Fruit fly (Drosophila melanogaster) whole organism, embryonic: ENCODE measurements around the gene Jon66Cii.

Experiments used
- Adf1 ChIP-seq: fragments of 200-800 bp; sonication (Bioruptor generic); IDR thresholded peaks from 2 replicates; pipeline ENCODE4 v1.3.6; 2022; ENCODE audit warnings: missing biosample characterization, missing genetic modification characterization
- Bgb ChIP-seq: fragments of 200-800 bp; sonication (Bioruptor generic); IDR thresholded peaks from 2 replicates; pipeline ENCODE4 v1.3.6; 2022; ENCODE audit warnings: missing biosample characterization, missing genetic modification characterization; ENCODE audit not compliant: partially characterized antibody
- CG10565 ChIP-seq: fragments of 200-800 bp; sonication (Bioruptor generic); optimal IDR thresholded peaks from 3 replicates; lab custom pipeline; 2016; ENCODE audit warnings: missing biosample characterization, mild to moderate bottlenecking, missing genetic modification characterization
- CG11456 ChIP-seq: fragments of 200-800 bp; sonication (Bioruptor generic); IDR thresholded peaks from 3 replicates; pipeline ENCODE4 v1.3.6; 2022; ENCODE audit warnings: missing biosample characterization, missing genetic modification characterization
- CG11504 ChIP-seq: fragments of 200-800 bp; sonication (Bioruptor generic); optimal IDR thresholded peaks from 3 replicates; lab custom pipeline; 2019; ENCODE audit warnings: missing biosample characterization, mild to moderate bottlenecking, missing genetic modification characterization, moderate library complexity
- CG12391 ChIP-seq: fragments of 200-800 bp; sonication (Bioruptor generic); optimal IDR thresholded peaks from 3 replicates; lab custom pipeline; 2018; ENCODE audit warnings: missing biosample characterization, mild to moderate bottlenecking, missing genetic modification characterization, moderate library complexity
- CG16815 ChIP-seq: fragments of 200-800 bp; sonication (Bioruptor generic); optimal IDR thresholded peaks from 3 replicates; lab custom pipeline; 2017; ENCODE audit warnings: missing biosample characterization, mild to moderate bottlenecking, missing genetic modification characterization
- CG17912 ChIP-seq: fragments of 200-800 bp; sonication (Bioruptor generic); optimal IDR thresholded peaks from 2 replicates; lab custom pipeline; 2018; ENCODE audit warnings: missing biosample characterization, mild to moderate bottlenecking, missing genetic modification characterization
- CG1792 ChIP-seq: fragments of 200-800 bp; sonication (Bioruptor generic); optimal IDR thresholded peaks from 2 replicates; lab custom pipeline; 2016; ENCODE audit warnings: missing biosample characterization, missing genetic modification characterization
- CG31388 ChIP-seq: fragments of 200-800 bp; sonication (Bioruptor generic); optimal IDR thresholded peaks from 2 replicates; lab custom pipeline; 2016; ENCODE audit warnings: missing biosample characterization, missing genetic modification characterization
- CG3847 ChIP-seq: fragments of 200-800 bp; sonication (Bioruptor generic); IDR thresholded peaks from 2 replicates; pipeline ENCODE4 v1.3.6; 2022; ENCODE audit warnings: missing biosample characterization, missing genetic modification characterization
- CG4404 ChIP-seq: fragments of 200-800 bp; sonication (Bioruptor generic); IDR thresholded peaks from 2 replicates; pipeline ENCODE4 v1.3.6; 2022; ENCODE audit warnings: missing biosample characterization, missing genetic modification characterization
- CG6175 ChIP-seq: fragments of 200-800 bp; sonication (Bioruptor generic); IDR thresholded peaks from 3 replicates; pipeline ENCODE4 v1.3.6; 2022; ENCODE audit warnings: missing biosample characterization, missing genetic modification characterization
- CG6854 ChIP-seq: fragments of 200-800 bp; sonication (Bioruptor generic); optimal IDR thresholded peaks from 3 replicates; lab custom pipeline; 2017; ENCODE audit warnings: missing biosample characterization, mild to moderate bottlenecking, missing genetic modification characterization
- CG9609 ChIP-seq: fragments of 200-800 bp; sonication (Bioruptor generic); optimal IDR thresholded peaks from 3 replicates; lab custom pipeline; 2016; ENCODE audit warnings: missing biosample characterization, missing genetic modification characterization
- CG9932 ChIP-seq: fragments of 200-800 bp; sonication (Bioruptor generic); IDR thresholded peaks from 2 replicates; pipeline ENCODE4 v1.3.6; 2022; ENCODE audit warnings: missing biosample characterization, missing genetic modification characterization
- Deaf1 ChIP-seq: fragments of 200-800 bp; optimal IDR thresholded peaks from 3 replicates; lab custom pipeline; 2019; ENCODE audit warnings: missing biosample characterization, mild to moderate bottlenecking, missing genetic modification characterization, moderate library complexity
- Dfd ChIP-seq, 2 experiments: fragments of >200 bp; optimal IDR thresholded peaks; 2 replicates each; lab custom pipeline; 2017; ENCODE audit warnings: missing biosample characterization in 2 of 2, missing genetic modification characterization in 2 of 2
- Ets65A ChIP-seq: fragments of 200-800 bp; sonication (Bioruptor generic); peaks from one replicate; lab custom pipeline; 2016; ENCODE audit warnings: missing biosample characterization, missing genetic modification characterization
- Jarid2 ChIP-seq: fragments of 200-800 bp; sonication (Bioruptor generic); optimal IDR thresholded peaks from 3 replicates; lab custom pipeline; 2017; ENCODE audit warnings: mild to moderate bottlenecking, missing biosample characterization, missing genetic modification reagents, missing genetic modification characterization
- Lim3 ChIP-seq: fragments of 200-800 bp; sonication (Bioruptor generic); IDR thresholded peaks from 2 replicates; pipeline ENCODE4 v1.3.6; 2022; ENCODE audit warnings: missing biosample characterization, missing genetic modification characterization
- PHDP ChIP-seq: fragments of 200-800 bp; sonication (Bioruptor generic); optimal IDR thresholded peaks from 3 replicates; lab custom pipeline; 2018; ENCODE audit warnings: missing biosample characterization, mild to moderate bottlenecking, missing genetic modification characterization, moderate library complexity
- Rfx ChIP-seq: fragments of 200-800 bp; sonication (Bioruptor generic); IDR thresholded peaks from 2 replicates; pipeline ENCODE4 v1.3.6; 2022; ENCODE audit warnings: missing biosample characterization, missing genetic modification characterization
- Stat92E ChIP-seq, 3 experiments: fragments of >200 bp in 2 of 3; fragments of 200-800 bp in 1 of 3; sonication (Bioruptor generic) in 1 of 3; optimal IDR thresholded peaks; 2 replicates each; lab custom pipeline; 2017 to 2019; ENCODE audit warnings: missing biosample characterization in 3 of 3, missing genetic modification characterization in 3 of 3, mild to moderate bottlenecking in 1 of 3, moderate library complexity in 1 of 3
- Xbp1 ChIP-seq: fragments of 200-800 bp; sonication (Bioruptor generic); optimal IDR thresholded peaks from 3 replicates; lab custom pipeline; 2016; ENCODE audit warnings: missing biosample characterization, mild to moderate bottlenecking, missing genetic modification characterization
- bbx ChIP-seq: fragments of 200-800 bp; sonication (Bioruptor generic); IDR thresholded peaks from 2 replicates; pipeline ENCODE4 v1.3.6; 2022; ENCODE audit warnings: missing biosample characterization, missing genetic modification characterization; ENCODE audit not compliant: partially characterized antibody
- bowl ChIP-seq: fragments of 200-800 bp; sonication (Bioruptor generic); IDR thresholded peaks from 2 replicates; pipeline ENCODE4 v1.3.6; 2022; ENCODE audit warnings: missing biosample characterization, missing genetic modification characterization
- chinmo ChIP-seq: fragments of 200-800 bp; sonication (Bioruptor generic); IDR thresholded peaks from 4 replicates; pipeline ENCODE4 v1.3.6; 2022; ENCODE audit warnings: missing biosample characterization, missing genetic modification characterization; ENCODE audit not compliant: partially characterized antibody
- gro ChIP-seq: fragments of 200-800 bp; sonication (Bioruptor generic); optimal IDR thresholded peaks from 2 replicates; lab custom pipeline; 2016; ENCODE audit warnings: missing biosample characterization, missing genetic modification characterization
- hbn ChIP-seq: fragments of 200-800 bp; sonication (Bioruptor generic); IDR thresholded peaks from 2 replicates; pipeline ENCODE4 v1.3.6; 2022; ENCODE audit warnings: missing biosample characterization, missing genetic modification characterization; ENCODE audit not compliant: partially characterized antibody
- klu ChIP-seq: fragments of 200-800 bp; sonication (Bioruptor generic); IDR thresholded peaks from 2 replicates; pipeline ENCODE4 v1.3.6; 2022; ENCODE audit warnings: missing biosample characterization, missing genetic modification characterization
- lbe ChIP-seq: fragments of 200-800 bp; sonication (Bioruptor generic); optimal IDR thresholded peaks from 2 replicates; lab custom pipeline; 2016; ENCODE audit warnings: missing biosample characterization, mild to moderate bottlenecking, missing genetic modification characterization
- lmd ChIP-seq: fragments of 200-800 bp; sonication (Bioruptor generic); IDR thresholded peaks from 2 replicates; pipeline ENCODE4 v1.3.6; 2022; ENCODE audit warnings: missing biosample characterization, missing genetic modification characterization
- lov ChIP-seq, 2 experiments: fragments of 200-800 bp in 1 of 2; fragments of >200 bp in 1 of 2; sonication (Bioruptor generic) in 1 of 2; IDR thresholded peaks in 1 of 2; optimal IDR thresholded peaks in 1 of 2; 2 replicates in 1 of 2; 3 replicates in 1 of 2; pipeline versions ENCODE4 v1.3.6 to Lab custom; 2017 to 2022; ENCODE audit warnings: missing biosample characterization in 1 of 2, missing genetic modification characterization in 1 of 2
- nerfin-1 ChIP-seq: fragments of 200-800 bp; sonication (Bioruptor generic); optimal IDR thresholded peaks from 3 replicates; lab custom pipeline; 2019; ENCODE audit warnings: missing biosample characterization, mild to moderate bottlenecking, missing genetic modification characterization, moderate library complexity
- nom ChIP-seq: fragments of 200-800 bp; sonication (Bioruptor generic); optimal IDR thresholded peaks from 2 replicates; lab custom pipeline; 2017; ENCODE audit warnings: missing biosample characterization, missing genetic modification characterization, mild to moderate bottlenecking, moderate library complexity, missing genetic modification reagents
- odd ChIP-seq: fragments of 200-800 bp; sonication (Bioruptor generic); optimal IDR thresholded peaks from 2 replicates; lab custom pipeline; 2017; ENCODE audit warnings: missing biosample characterization, mild to moderate bottlenecking, missing genetic modification characterization
- pita ChIP-seq: fragments of 200-800 bp; sonication (Bioruptor generic); optimal IDR thresholded peaks from 2 replicates; lab custom pipeline; 2017; ENCODE audit warnings: missing biosample characterization, mild to moderate bottlenecking, missing genetic modification characterization
- prd ChIP-seq, 3 experiments: fragments of >200 bp in 2 of 3; fragments of 200-800 bp in 1 of 3; sonication (Bioruptor generic) in 1 of 3; optimal IDR thresholded peaks in 2 of 3; IDR thresholded peaks in 1 of 3; 2 replicates in 2 of 3; 3 replicates in 1 of 3; pipeline versions ENCODE4 v1.3.6 to Lab custom; 2017 to 2022; ENCODE audit warnings: missing biosample characterization in 1 of 3, missing genetic modification characterization in 1 of 3
- row ChIP-seq: fragments of 200-800 bp; sonication (Bioruptor generic); IDR thresholded peaks from 3 replicates; pipeline ENCODE4 v1.3.6; 2022; ENCODE audit warnings: missing biosample characterization, missing genetic modification characterization
- sens ChIP-seq: fragments of 200-800 bp; sonication (Bioruptor generic); peaks from one replicate; lab custom pipeline; 2016; ENCODE audit warnings: missing biosample characterization, missing genetic modification characterization
- slbo ChIP-seq: fragments of 200-800 bp; sonication (Bioruptor generic); IDR thresholded peaks from 2 replicates; pipeline ENCODE4 v1.3.6; 2022; ENCODE audit warnings: missing biosample characterization, missing genetic modification characterization
- unpg ChIP-seq: fragments of 200-800 bp; sonication (Bioruptor generic); optimal IDR thresholded peaks from 3 replicates; lab custom pipeline; 2018; ENCODE audit warnings: missing biosample characterization, mild to moderate bottlenecking, missing genetic modification characterization, moderate library complexity
- vvl ChIP-seq: fragments of 200-800 bp; sonication (Bioruptor generic); IDR thresholded peaks from 2 replicates; pipeline ENCODE4 v1.3.6; 2022; ENCODE audit warnings: missing biosample characterization, missing genetic modification characterization

Jon66Cii gene

DNA sequence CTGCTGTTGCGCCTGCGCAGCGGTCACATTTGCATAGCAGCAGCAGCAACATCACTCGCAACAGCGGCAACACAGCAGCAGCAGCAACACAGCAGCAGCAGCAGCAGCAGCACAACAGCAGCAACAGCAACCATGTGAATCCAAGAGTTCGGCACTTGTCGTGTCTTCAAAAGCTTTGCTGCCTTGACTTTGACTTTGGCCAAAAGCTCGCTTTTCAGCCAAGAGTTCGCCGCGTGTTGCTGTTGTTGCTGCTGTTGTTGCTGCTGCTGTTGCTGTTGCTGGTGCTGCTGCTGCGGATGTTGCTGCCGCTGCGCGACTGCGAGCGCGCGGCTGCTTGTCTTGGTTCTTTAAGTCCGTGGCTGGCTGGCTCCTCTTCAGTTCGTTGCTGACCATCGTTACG lies 21.4 kb downstream of the Jon66Cii start, which contains the start of gene ImpE1:
ImpE1 (plus strand) TSS at position 371 of the 400 bp plus-strand sequence.
- peak; percentile 75; the same call in 2 of the 3 replicates for TF ChIP-seq CG6175
- TF ChIP-seq Dfd (GFP tag; optimal IDR thresholded peaks at IDR 0.05; lab: Kevin White, UChicago): peak in 1 of 2 experiments; percentile 89
- TF ChIP-seq klu (GFP tag; lab: Robert Waterston, UW): 0 out of 2 replicates have a peak, but pooled peaks have one; percentile 23
- 0 out of 2 replicates have a peak, but pooled peaks have one; percentile 16 for TF ChIP-seq CG9932 (GFP tag; lab: Robert Waterston, UW)
- TF ChIP-seq CG12391 (tag; lab: Kevin White, UChicago): no peak
- peak; percentile 80 for TF ChIP-seq Deaf1 (tag; lab: Kevin White, UChicago)
- peak; percentile 96 for TF ChIP-seq CG11504
- 0 out of 2 replicates have a peak, but pooled peaks have one; percentile 8 for TF ChIP-seq bbx (GFP tag; lab: Robert Waterston, UW)
- TF ChIP-seq Ets65A: peak; percentile 35
- peak; percentile 73 for TF ChIP-seq Adf1
- TF ChIP-seq sens (GFP tag; lab: Kevin White, UChicago): peak; percentile 14
- TF ChIP-seq CG4404 (GFP tag; lab: Robert Waterston, UW): no peak
- TF ChIP-seq gro (GFP tag; lab: Kevin White, UChicago): no peak
- 0 out of 3 replicates have a peak, but pooled peaks have one; percentile 5 for TF ChIP-seq CG11456 (GFP tag; lab: Robert Waterston, UW)
- TF ChIP-seq bowl: no peak
- TF ChIP-seq CG9609: no peak
- no peak for TF ChIP-seq PHDP (tag; lab: Kevin White, UChicago)
- TF ChIP-seq nom (GFP tag; lab: Kevin White, UChicago): peak; percentile 24
- 0 out of 4 replicates have a peak, but pooled peaks have one; percentile 72 for TF ChIP-seq chinmo (GFP tag; lab: Robert Waterston, UW)
- peak; percentile 48; the same call in 1 of the 2 replicates for TF ChIP-seq vvl (GFP tag; lab: Robert Waterston, UW)

DNA sequence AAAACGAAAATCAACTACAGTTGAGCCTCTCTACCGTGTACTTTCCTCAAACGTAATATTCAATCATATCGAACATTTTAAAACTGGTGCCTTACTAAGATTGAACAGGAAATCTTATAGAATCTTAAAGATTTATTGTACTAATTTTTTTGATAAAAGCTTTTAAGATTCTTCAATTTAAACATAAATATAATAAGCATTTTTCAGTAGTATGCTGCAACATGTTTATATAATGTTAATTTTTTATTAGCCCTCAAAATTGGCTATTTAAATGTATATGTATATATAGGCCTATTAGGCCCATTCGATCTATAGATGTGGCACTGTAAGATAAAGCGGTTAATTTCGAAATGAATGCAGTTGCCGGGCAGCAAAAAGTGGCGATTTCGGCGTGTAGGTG lies 21.9 kb downstream of the Jon66Cii start:
- TF ChIP-seq Bgb: no peak
- no peak for TF ChIP-seq nom (GFP tag; lab: Kevin White, UChicago)
- TF ChIP-seq Adf1: no peak
- TF ChIP-seq nerfin-1 (tag; lab: Kevin White, UChicago): no peak
- TF ChIP-seq Jarid2 (GFP tag; lab: Kevin White, UChicago): no peak
- no peak for TF ChIP-seq hbn (GFP tag; lab: Robert Waterston, UW)
- no peak for TF ChIP-seq lmd (GFP tag; lab: Robert Waterston, UW)
- no peak for TF ChIP-seq CG31388 (GFP tag; lab: Kevin White, UChicago)
- no peak for TF ChIP-seq odd
- no peak for TF ChIP-seq CG17912 (GFP tag; lab: Kevin White, UChicago)
- no peak for TF ChIP-seq CG3847 (GFP tag; lab: Robert Waterston, UW)
- no peak for TF ChIP-seq CG10565 (GFP tag; lab: Kevin White, UChicago)
- no peak for TF ChIP-seq CG6854
- TF ChIP-seq lov (optimal IDR thresholded peaks at IDR 0.05; lab: Kevin White, UChicago): no peak
- TF ChIP-seq lov (GFP tag; IDR thresholded peaks at IDR 0.05; lab: Robert Waterston, UW): no peak
- TF ChIP-seq Lim3 (GFP tag; lab: Robert Waterston, UW): no peak
- no peak for TF ChIP-seq Stat92E (GFP tag; optimal IDR thresholded peaks at IDR 0.05; lab: Kevin White, UChicago)
- no peak for TF ChIP-seq Xbp1 (GFP tag; lab: Kevin White, UChicago)
- TF ChIP-seq CG16815: no peak

DNA sequence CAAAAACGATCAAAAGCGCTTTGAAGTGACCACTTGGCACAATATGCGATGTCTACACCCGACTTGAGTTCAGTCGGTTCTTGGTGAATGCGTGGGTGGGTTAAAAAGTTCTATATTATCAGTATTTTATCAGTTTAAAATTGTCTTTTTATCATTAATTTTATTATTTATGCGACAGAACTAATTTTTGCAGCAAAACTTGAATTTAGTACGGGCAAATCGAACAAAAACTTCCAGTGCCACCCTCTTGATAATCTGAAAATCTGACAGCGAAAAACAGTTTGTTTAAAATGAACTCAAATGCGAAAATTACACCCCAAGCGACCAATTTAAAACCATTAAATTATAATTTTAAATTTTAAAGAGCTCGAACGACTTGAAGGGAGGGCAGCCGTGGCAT lies 22.5 kb downstream of the Jon66Cii start:
- 0 out of 2 replicates have a peak, but pooled peaks have one; percentile 27 for TF ChIP-seq slbo (GFP tag; lab: Robert Waterston, UW)
- TF ChIP-seq lmd (GFP tag; lab: Robert Waterston, UW): 0 out of 2 replicates have a peak, but pooled peaks have one; percentile 11
- TF ChIP-seq row: 0 out of 3 replicates have a peak, but pooled peaks have one; percentile 36
- TF ChIP-seq vvl (GFP tag; lab: Robert Waterston, UW): 0 out of 2 replicates have a peak, but pooled peaks have one; percentile 9
- no peak for TF ChIP-seq CG1792
- no peak for TF ChIP-seq prd (optimal IDR thresholded peaks at IDR 0.05; lab: Kevin White, UChicago)
- peak; percentile 17; the same call in 1 of the 3 replicates for TF ChIP-seq prd (GFP tag; IDR thresholded peaks at IDR 0.05; lab: Robert Waterston, UW)
- peak; percentile 9 for TF ChIP-seq lbe
- TF ChIP-seq pita (GFP tag; lab: Kevin White, UChicago): no peak
- no peak for TF ChIP-seq unpg
- TF ChIP-seq Rfx (GFP tag; lab: Robert Waterston, UW): peak; percentile 28; the same call in 1 of the 2 replicates
- TF ChIP-seq Ets65A: peak; percentile 40
- peak; percentile 53 for TF ChIP-seq sens (GFP tag; lab: Kevin White, UChicago)
